Fruit fly (Drosophila melanogaster): ENCODE measurements around the gene Rrp46.

DNA sequence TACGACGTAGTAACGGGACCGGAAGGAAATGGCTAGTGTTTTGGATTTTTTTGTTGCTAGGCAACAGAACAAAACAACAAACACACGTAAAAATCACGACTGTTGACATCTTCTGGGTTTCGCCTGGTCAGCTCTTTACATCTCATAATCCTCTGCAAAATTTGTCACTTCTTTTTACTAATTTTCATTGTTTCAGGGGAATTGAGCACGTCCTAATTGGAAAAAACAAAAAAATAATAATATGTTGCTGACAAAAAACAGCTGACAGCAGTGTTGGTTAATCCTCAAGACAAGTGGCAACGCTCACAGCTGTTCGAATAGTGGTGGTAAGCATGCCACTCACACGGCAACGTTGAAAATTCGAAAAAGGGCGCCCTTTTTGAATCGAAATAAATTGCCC, 35.3 kb upstream of the Rrp46 start, which contains the start of gene Rfx:
- TF ChIP-seq acj6 (GFP tag; optimal IDR thresholded peaks at IDR 0.05) = no peak
- no peak for TF ChIP-seq Blimp-1 (GFP tag; optimal IDR thresholded peaks at IDR 0.05)
- peak; percentile 26 for TF ChIP-seq vri (GFP tag; optimal IDR thresholded peaks at IDR 0.05)
- TF ChIP-seq CG3919 (GFP tag; optimal IDR thresholded peaks at IDR 0.05) = peak; percentile 24
- peak; percentile 68 for TF ChIP-seq dsx (GFP tag; optimal IDR thresholded peaks at IDR 0.05; ENCODE audit: poor library complexity, severe bottlenecking)
- peak; percentile 0 for TF ChIP-seq CG10631 (GFP tag; optimal IDR thresholded peaks at IDR 0.05)
- TF ChIP-seq CG32006 (GFP tag; optimal IDR thresholded peaks at IDR 0.05) = peak; percentile 80
- no peak for TF ChIP-seq CG7368 (GFP tag; optimal IDR thresholded peaks at IDR 0.05)
- peak; percentile 2 for TF ChIP-seq topi (GFP tag; optimal IDR thresholded peaks at IDR 0.05)
- TF ChIP-seq CG6854 (GFP tag; optimal IDR thresholded peaks at IDR 0.05) = peak; percentile 74
- no peak for TF ChIP-seq CG11902 (GFP tag; optimal IDR thresholded peaks at IDR 0.05)
- TF ChIP-seq Gug (GFP tag; IDR thresholded peaks at IDR 0.05) = no peak

Data from whole organism, prepupa.